Worm (Caenorhabditis elegans): ENCODE measurements around the gene Y66D12A.30.

- no peak for TF ChIP-seq ztf-4 (tag; optimal IDR thresholded peaks at IDR 0.05)
- TF ChIP-seq elt-3 (tag; optimal IDR thresholded peaks at IDR 0.05): no peak
- TF ChIP-seq nhr-77 (tag; optimal IDR thresholded peaks at IDR 0.05): no peak
- no peak for TF ChIP-seq nhr-23 (tag; optimal IDR thresholded peaks at IDR 0.05)
- TF ChIP-seq lin-39 (tag; optimal IDR thresholded peaks at IDR 0.05): no peak
- no peak for TF ChIP-seq lin-11 (tag; optimal IDR thresholded peaks at IDR 0.05)
- TF ChIP-seq ceh-82 (tag; optimal IDR thresholded peaks at IDR 0.05): no peak
- TF ChIP-seq nhr-237 (tag; optimal IDR thresholded peaks at IDR 0.05): no peak
- no peak for TF ChIP-seq lin-13 (GFP tag; optimal IDR thresholded peaks at IDR 0.05)
- no peak for TF ChIP-seq mdl-1 (tag; optimal IDR thresholded peaks at IDR 0.05)
- TF ChIP-seq unc-62 (GFP tag; optimal IDR thresholded peaks at IDR 0.05): no peak
- TF ChIP-seq egl-27 (tag; optimal IDR thresholded peaks at IDR 0.05): no peak
- TF ChIP-seq ztf-11 (tag; optimal IDR thresholded peaks at IDR 0.05): no peak
Measured at ce11 chrIII:11590255-11590654, 19.4 kb upstream of the Y66D12A.30 start.
